Worm (Caenorhabditis elegans) whole organism, L2 larva: ENCODE results near the gene spin-3.

Source experiments
- C34F6.9 ChIP-seq: fragments of 150-350 bp; optimal IDR thresholded peaks from 2 replicates; lab custom pipeline; 2014; ENCODE audit warnings: missing biosample characterization, missing genetic modification characterization
- F13H6.1 ChIP-seq: sonication (generic microtip); optimal IDR thresholded peaks from 2 replicates; lab custom pipeline; 2016; ENCODE audit warnings: missing genetic modification characterization, missing compliant biosample characterization
- R02D3.7 ChIP-seq: fragments of 150-350 bp; optimal IDR thresholded peaks from 2 replicates; lab custom pipeline; 2014; ENCODE audit warnings: missing biosample characterization, missing genetic modification characterization
- ZK546.5 ChIP-seq: sonication (generic microtip); optimal IDR thresholded peaks from 2 replicates; lab custom pipeline; 2017; ENCODE audit warnings: missing biosample characterization, missing genetic modification characterization
- alr-1 ChIP-seq: fragments of 150-350 bp; optimal IDR thresholded peaks from 2 replicates; lab custom pipeline; 2014; ENCODE audit warnings: missing biosample characterization, missing genetic modification characterization
- aly-2 ChIP-seq: fragments of 150-350 bp; optimal IDR thresholded peaks from 2 replicates; lab custom pipeline; 2014; ENCODE audit warnings: missing biosample characterization, missing genetic modification characterization
- ama-1 ChIP-seq: fragments of 150-350 bp; optimal IDR thresholded peaks from 2 replicates; lab custom pipeline; 2018; ENCODE audit warnings: inconsistent platforms
- blmp-1 ChIP-seq: sonication (generic microtip); optimal IDR thresholded peaks from 2 replicates; lab custom pipeline; 2017; ENCODE audit warnings: missing genetic modification characterization, mild to moderate bottlenecking, missing compliant biosample characterization, antibody characterized with exemption, moderate library complexity; ENCODE audit not compliant: insufficient read depth
- ceh-16 ChIP-seq: fragments of 150-350 bp; optimal IDR thresholded peaks from 2 replicates; lab custom pipeline; 2014; ENCODE audit warnings: missing biosample characterization, missing genetic modification characterization
- ceh-82 ChIP-seq: fragments of 150-350 bp; optimal IDR thresholded peaks from 2 replicates; lab custom pipeline; 2014; ENCODE audit warnings: missing biosample characterization, missing genetic modification characterization
- crh-2 ChIP-seq: sonication (generic microtip); optimal IDR thresholded peaks from 2 replicates; lab custom pipeline; 2017; ENCODE audit warnings: missing biosample characterization, missing genetic modification characterization
- dmd-4 ChIP-seq: sonication (generic microtip); optimal IDR thresholded peaks from 2 replicates; lab custom pipeline; 2017; ENCODE audit warnings: missing biosample characterization, missing genetic modification characterization
- egl-27 ChIP-seq: sonication (generic microtip); optimal IDR thresholded peaks from 3 replicates; lab custom pipeline; 2017; ENCODE audit warnings: missing biosample characterization, missing genetic modification reagents, missing genetic modification characterization
- elt-1 ChIP-seq: fragments of 150-350 bp; optimal IDR thresholded peaks from 2 replicates; lab custom pipeline; 2014; ENCODE audit warnings: missing biosample characterization, missing genetic modification characterization
- elt-3 ChIP-seq: sonication (generic microtip); optimal IDR thresholded peaks from 2 replicates; lab custom pipeline; 2017; ENCODE audit warnings: missing biosample characterization, missing genetic modification characterization
- fos-1 ChIP-seq: fragments of 150-350 bp; optimal IDR thresholded peaks from 2 replicates; lab custom pipeline; 2014; ENCODE audit warnings: missing biosample characterization, missing genetic modification characterization
- lin-11 ChIP-seq: fragments of 150-350 bp; sonication (generic microtip); optimal IDR thresholded peaks from 2 replicates; lab custom pipeline; 2014; ENCODE audit warnings: missing biosample characterization, missing genetic modification characterization, inconsistent platforms, mixed read lengths
- lin-13 ChIP-seq: fragments of 150-350 bp; optimal IDR thresholded peaks from 2 replicates; lab custom pipeline; 2014; ENCODE audit warnings: missing biosample characterization, missing genetic modification reagents, missing genetic modification characterization
- lin-39 ChIP-seq: fragments of 150-350 bp; optimal IDR thresholded peaks from 2 replicates; lab custom pipeline; 2014; ENCODE audit warnings: missing biosample characterization, missing genetic modification reagents, missing genetic modification characterization
- lsy-2 ChIP-seq, 2 experiments: fragments of 150-350 bp in 1 of 2; sonication (generic microtip) in 1 of 2; optimal IDR thresholded peaks; 2 replicates each; lab custom pipeline; 2014 to 2017; ENCODE audit warnings: missing biosample characterization in 2 of 2, missing genetic modification characterization in 2 of 2
- mab-5 ChIP-seq: fragments of 150-350 bp; optimal IDR thresholded peaks from 2 replicates; lab custom pipeline; 2014; ENCODE audit warnings: missing biosample characterization, missing genetic modification characterization
- mbf-1 ChIP-seq: sonication (generic microtip); optimal IDR thresholded peaks from 2 replicates; lab custom pipeline; 2017; ENCODE audit warnings: missing biosample characterization, missing genetic modification characterization
- mdl-1 ChIP-seq, 2 experiments: fragments of 150-350 bp in 1 of 2; sonication (generic microtip) in 1 of 2; optimal IDR thresholded peaks; 2 replicates each; lab custom pipeline; 2017; ENCODE audit warnings: missing biosample characterization in 2 of 2, missing genetic modification characterization in 2 of 2
- nhr-11 ChIP-seq: fragments of 150-350 bp; optimal IDR thresholded peaks from 2 replicates; lab custom pipeline; 2014; ENCODE audit warnings: missing biosample characterization, missing genetic modification characterization
- nhr-12 ChIP-seq: fragments of 150-350 bp; optimal IDR thresholded peaks from 2 replicates; lab custom pipeline; 2014; ENCODE audit warnings: missing biosample characterization, missing genetic modification characterization
- nhr-129 ChIP-seq: fragments of 150-350 bp; optimal IDR thresholded peaks from 2 replicates; lab custom pipeline; 2014; ENCODE audit warnings: missing biosample characterization, missing genetic modification characterization
- nhr-21 ChIP-seq: fragments of 150-350 bp; optimal IDR thresholded peaks from 2 replicates; lab custom pipeline; 2014; ENCODE audit warnings: missing biosample characterization, missing genetic modification characterization
- nhr-23 ChIP-seq: fragments of 150-350 bp; optimal IDR thresholded peaks from 2 replicates; lab custom pipeline; 2014; ENCODE audit warnings: missing biosample characterization, missing genetic modification reagents, missing genetic modification characterization
- nhr-237 ChIP-seq: fragments of 150-350 bp; optimal IDR thresholded peaks from 2 replicates; lab custom pipeline; 2014; ENCODE audit warnings: missing biosample characterization, missing genetic modification characterization
- nhr-25 ChIP-seq: fragments of 150-350 bp; sonication (generic microtip); optimal IDR thresholded peaks from 3 replicates; lab custom pipeline; 2014; ENCODE audit warnings: missing biosample characterization, missing genetic modification characterization
- nhr-6 ChIP-seq: fragments of 150-350 bp; optimal IDR thresholded peaks from 2 replicates; lab custom pipeline; 2014; ENCODE audit warnings: missing biosample characterization, missing genetic modification characterization
- nhr-77 ChIP-seq: fragments of 150-350 bp; optimal IDR thresholded peaks from 2 replicates; lab custom pipeline; 2014; ENCODE audit warnings: missing biosample characterization, missing genetic modification characterization
- sem-4 ChIP-seq: fragments of 150-350 bp; optimal IDR thresholded peaks from 2 replicates; lab custom pipeline; 2014; ENCODE audit warnings: missing biosample characterization, missing genetic modification reagents, missing genetic modification characterization
- skn-1 ChIP-seq: sonication (generic microtip); optimal IDR thresholded peaks from 2 replicates; lab custom pipeline; 2017; ENCODE audit warnings: missing biosample characterization, missing genetic modification characterization
- sma-3 ChIP-seq: sonication (generic microtip); optimal IDR thresholded peaks from 2 replicates; lab custom pipeline; 2016; ENCODE audit warnings: missing genetic modification reagents, missing genetic modification characterization, missing compliant biosample characterization
- sma-9 ChIP-seq, 2 experiments: fragments of 150-350 bp in 1 of 2; sonication (generic microtip) in 1 of 2; optimal IDR thresholded peaks; 2 replicates each; lab custom pipeline; 2014 to 2016; ENCODE audit warnings: missing genetic modification characterization in 2 of 2, mild to moderate bottlenecking in 1 of 2, missing biosample characterization in 1 of 2, missing compliant biosample characterization in 1 of 2, missing genetic modification reagents in 1 of 2, moderate library complexity in 1 of 2
- snpc-4 ChIP-seq: fragments of 150-350 bp; optimal IDR thresholded peaks from 2 replicates; lab custom pipeline; 2014; ENCODE audit warnings: missing biosample characterization, missing genetic modification characterization
- unc-39 ChIP-seq: fragments of 150-350 bp; optimal IDR thresholded peaks from 2 replicates; lab custom pipeline; 2014; ENCODE audit warnings: missing biosample characterization, missing genetic modification characterization
- unc-55 ChIP-seq: fragments of 150-350 bp; sonication (generic microtip); optimal IDR thresholded peaks from 3 replicates; lab custom pipeline; 2014; ENCODE audit warnings: missing biosample characterization, missing genetic modification reagents, missing genetic modification characterization
- unc-62 ChIP-seq: fragments of 150-350 bp; optimal IDR thresholded peaks from 2 replicates; lab custom pipeline; 2014; ENCODE audit warnings: missing biosample characterization, missing genetic modification reagents, missing genetic modification characterization
- zag-1 ChIP-seq: fragments of 150-350 bp; optimal IDR thresholded peaks from 2 replicates; lab custom pipeline; 2014; ENCODE audit warnings: missing biosample characterization, missing genetic modification characterization
- ztf-1 ChIP-seq: fragments of 200-800 bp; sonication (Bioruptor generic); conservative IDR thresholded peaks from 2 replicates; pipeline ENCODE4 v1.3.6; 2022; ENCODE audit warnings: missing genetic modification characterization, missing compliant biosample characterization
- ztf-4 ChIP-seq: fragments of 150-350 bp; optimal IDR thresholded peaks from 2 replicates; lab custom pipeline; 2014; ENCODE audit warnings: missing biosample characterization, missing genetic modification characterization

The spin-3 gene

DNA sequence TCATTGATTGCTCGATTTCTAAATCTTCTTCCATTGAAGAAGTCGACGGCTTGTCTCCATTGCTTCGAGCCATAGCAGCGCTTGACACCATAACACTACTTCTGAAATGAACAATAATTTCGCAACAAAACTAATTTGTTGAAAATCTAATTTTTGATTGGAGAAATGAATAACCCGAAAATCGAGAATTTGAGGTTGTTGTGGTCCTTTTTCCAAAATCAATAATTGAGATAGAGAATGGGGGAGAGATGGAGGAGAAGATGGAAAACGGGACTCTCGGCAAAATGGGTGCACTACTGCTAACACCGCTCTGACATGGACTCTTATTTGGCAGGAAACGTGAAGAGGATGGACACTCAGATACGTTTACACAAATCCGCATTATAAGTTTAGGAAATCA is 7.9 kb upstream of the spin-3 start, which contains the start of gene snx-17:
Gene snx-17 (minus strand): TSS at position 101 of the 400 bp plus-strand sequence.
- TF ChIP-seq dmd-4 (tag; lab: Kevin White, UChicago) (no peak), blmp-1 (no peak), nhr-12 (tag; lab: Kevin White, UChicago) (no peak), ztf-4 (tag; lab: Kevin White, UChicago) (no peak), F13H6.1 (tag; lab: Kevin White, UChicago) (no peak), unc-55 (no peak), ZK546.5 (tag; lab: Kevin White, UChicago) (no peak), ztf-1 (GFP tag; lab: Robert Waterston, UW) (no peak), snpc-4 (no peak), fos-1 (tag; lab: Kevin White, UChicago) (no peak), nhr-21 (no peak), sem-4 (tag; lab: Kevin White, UChicago) (no peak), unc-39 (tag; lab: Kevin White, UChicago) (no peak), sma-3 (GFP tag; lab: Kevin White, UChicago) (no peak), lin-13 (GFP tag; lab: Kevin White, UChicago) (no peak)

DNA sequence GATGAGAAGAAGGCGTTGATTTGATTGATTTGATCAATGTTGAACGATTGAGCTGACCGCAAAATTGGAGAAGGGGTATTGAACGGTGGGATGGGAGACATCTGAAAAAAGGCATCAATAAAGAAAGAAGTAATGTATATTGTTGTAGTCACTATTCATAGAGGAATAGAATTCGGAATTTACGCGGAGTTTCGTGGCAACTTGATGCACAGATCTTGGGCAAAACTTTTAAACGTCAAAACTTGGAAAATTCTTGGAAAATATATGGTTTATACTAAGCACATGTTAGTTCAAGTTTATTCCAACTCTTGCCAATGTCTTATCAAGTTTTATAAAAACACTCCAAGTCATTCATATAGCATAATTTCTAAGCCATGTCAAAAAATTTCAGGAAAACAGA is 3.6 kb upstream of the spin-3 start, which contains the start of gene F17H10.4:
Gene F17H10.4 (minus strand): TSS at position 101 of the 400 bp plus-strand sequence.
- no peak for TF ChIP-seq nhr-25 (tag; lab: Kevin White, UChicago)
- TF ChIP-seq C34F6.9: no peak
- no peak for TF ChIP-seq alr-1 (tag; lab: Kevin White, UChicago)
- no peak for TF ChIP-seq mbf-1 (tag; lab: Kevin White, UChicago)
- TF ChIP-seq ceh-82 (tag; lab: Kevin White, UChicago): no peak
- TF ChIP-seq nhr-11 (tag; lab: Kevin White, UChicago): no peak
- no peak for TF ChIP-seq nhr-6 (tag; lab: Kevin White, UChicago)
- TF ChIP-seq ama-1: no peak

- TF ChIP-seq elt-1 (tag; lab: Kevin White, UChicago) (no peak), ZK546.5 (tag; lab: Kevin White, UChicago) (no peak), egl-27 (no peak), alr-1 (tag; lab: Kevin White, UChicago) (no peak), unc-62 (GFP tag; lab: Kevin White, UChicago) (no peak), dmd-4 (tag; lab: Kevin White, UChicago) (no peak), sem-4 (tag; lab: Kevin White, UChicago) (no peak), sma-9 (GFP tag; optimal IDR thresholded peaks at IDR 0.05; lab: Kevin White, UChicago) (no peak), sma-9 (tag; optimal IDR thresholded peaks at IDR 0.05; lab: Kevin White, UChicago) (no peak), unc-55 (no peak), lin-11 (tag; lab: Kevin White, UChicago) (no peak)
- TF ChIP-seq, all 48 proteins: peak for 0
Observed at ce11 chrX:13134807-13135206, 4.8 kb downstream of the spin-3 start, which contains the start of gene F09A5.2. Gene F09A5.2, plus strand, starts transcription at chrX:13135107.

ce11 chrX:13139493-13139892 is 9.4 kb downstream of the spin-3 start, which contains the start of gene ttr-34:
Gene ttr-34, plus strand, starts transcription at chrX:13139793.
- no peak for TF ChIP-seq nhr-23 (tag; lab: Kevin White, UChicago)
- no peak for TF ChIP-seq skn-1 (tag; lab: Kevin White, UChicago)
- TF ChIP-seq R02D3.7 (tag; lab: Kevin White, UChicago): no peak
- TF ChIP-seq sma-3 (GFP tag; lab: Kevin White, UChicago): no peak
- TF ChIP-seq, all 48 proteins: peak for 0

- TF ChIP-seq nhr-23 (tag; lab: Kevin White, UChicago): no peak
- peak; percentile 70 for TF ChIP-seq nhr-129
- peak; percentile 62 for TF ChIP-seq sem-4 (tag; lab: Kevin White, UChicago)
- no peak for TF ChIP-seq nhr-77 (tag; lab: Kevin White, UChicago)
- TF ChIP-seq aly-2 (tag; lab: Kevin White, UChicago): no peak
- no peak for TF ChIP-seq crh-2 (tag; lab: Kevin White, UChicago)
- no peak for TF ChIP-seq F13H6.1 (tag; lab: Kevin White, UChicago)
- TF ChIP-seq elt-1 (tag; lab: Kevin White, UChicago): peak; percentile 92
- TF ChIP-seq nhr-11 (tag; lab: Kevin White, UChicago): no peak
- TF ChIP-seq lin-39 (tag; lab: Kevin White, UChicago): no peak
- no peak for TF ChIP-seq zag-1 (tag; lab: Kevin White, UChicago)
- TF ChIP-seq nhr-237 (tag; lab: Kevin White, UChicago): no peak
- no peak for TF ChIP-seq unc-55
- no peak for TF ChIP-seq ztf-1 (GFP tag; lab: Robert Waterston, UW)
- no peak for TF ChIP-seq nhr-12 (tag; lab: Kevin White, UChicago)
- TF ChIP-seq mab-5 (tag; lab: Kevin White, UChicago): no peak
- no peak for TF ChIP-seq lsy-2 (tag; optimal IDR thresholded peaks at IDR 0.05; lab: Kevin White, UChicago)
- no peak for TF ChIP-seq lin-11 (tag; lab: Kevin White, UChicago)
- TF ChIP-seq nhr-6 (tag; lab: Kevin White, UChicago): peak; percentile 39
- peak; percentile 89 for TF ChIP-seq ceh-16
- TF ChIP-seq nhr-25 (tag; lab: Kevin White, UChicago): peak; percentile 84
- no peak for TF ChIP-seq alr-1 (tag; lab: Kevin White, UChicago)
- TF ChIP-seq mdl-1 (tag; optimal IDR thresholded peaks at IDR 0.05; lab: Kevin White, UChicago): no peak
- no peak for TF ChIP-seq elt-3 (tag; lab: Kevin White, UChicago)
- TF ChIP-seq egl-27: peak; percentile 43
- peak; percentile 73 for TF ChIP-seq sma-9 (GFP tag; optimal IDR thresholded peaks at IDR 0.05; lab: Kevin White, UChicago)
- TF ChIP-seq sma-9 (tag; optimal IDR thresholded peaks at IDR 0.05; lab: Kevin White, UChicago): no peak
- no peak for TF ChIP-seq ama-1
- peak; percentile 20 for TF ChIP-seq ztf-4 (tag; lab: Kevin White, UChicago)
Observed at ce11 chrX:13141440-13141839, 11.4 kb downstream of the spin-3 start, which contains the start of gene F09A5.3. Gene F09A5.3, plus strand, starts transcription at chrX:13141601.
